Worm (Caenorhabditis elegans): ENCODE results near the gene Y41C4A.12.

DNA sequence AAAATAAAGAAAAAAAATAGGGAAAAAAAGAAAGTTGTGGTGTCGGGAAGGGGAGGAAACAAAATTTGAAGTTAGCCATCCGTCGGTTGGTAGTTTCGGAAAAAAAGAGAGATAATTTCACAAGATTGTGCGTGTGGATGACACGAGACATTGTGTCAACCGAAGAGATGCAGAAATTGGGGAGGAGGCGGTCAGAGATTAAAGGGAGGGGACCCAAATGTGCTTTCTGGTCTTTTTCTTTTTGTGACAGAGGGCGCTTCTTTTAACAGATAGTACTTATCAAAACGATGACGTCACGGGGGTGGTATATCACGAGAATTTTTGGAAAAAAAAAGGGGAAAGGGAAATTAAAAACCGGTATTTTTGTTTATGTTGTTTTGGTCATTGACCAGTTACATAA is 12.0 kb upstream of the Y41C4A.12 start:
- TF ChIP-seq ztf-4 (tag; optimal IDR thresholded peaks at IDR 0.05) = no peak
- TF ChIP-seq nhr-25 (tag; optimal IDR thresholded peaks at IDR 0.05) = no peak
- TF ChIP-seq pqm-1 (tag; optimal IDR thresholded peaks at IDR 0.05) = no peak
- no peak for TF ChIP-seq nhr-28 (tag; optimal IDR thresholded peaks at IDR 0.05)
- no peak for TF ChIP-seq tbx-2 (tag; optimal IDR thresholded peaks at IDR 0.05)

Measured in whole organism, L3 larva.